Fruit fly (Drosophila melanogaster): ENCODE results near the gene tara.

The tara gene

DNA sequence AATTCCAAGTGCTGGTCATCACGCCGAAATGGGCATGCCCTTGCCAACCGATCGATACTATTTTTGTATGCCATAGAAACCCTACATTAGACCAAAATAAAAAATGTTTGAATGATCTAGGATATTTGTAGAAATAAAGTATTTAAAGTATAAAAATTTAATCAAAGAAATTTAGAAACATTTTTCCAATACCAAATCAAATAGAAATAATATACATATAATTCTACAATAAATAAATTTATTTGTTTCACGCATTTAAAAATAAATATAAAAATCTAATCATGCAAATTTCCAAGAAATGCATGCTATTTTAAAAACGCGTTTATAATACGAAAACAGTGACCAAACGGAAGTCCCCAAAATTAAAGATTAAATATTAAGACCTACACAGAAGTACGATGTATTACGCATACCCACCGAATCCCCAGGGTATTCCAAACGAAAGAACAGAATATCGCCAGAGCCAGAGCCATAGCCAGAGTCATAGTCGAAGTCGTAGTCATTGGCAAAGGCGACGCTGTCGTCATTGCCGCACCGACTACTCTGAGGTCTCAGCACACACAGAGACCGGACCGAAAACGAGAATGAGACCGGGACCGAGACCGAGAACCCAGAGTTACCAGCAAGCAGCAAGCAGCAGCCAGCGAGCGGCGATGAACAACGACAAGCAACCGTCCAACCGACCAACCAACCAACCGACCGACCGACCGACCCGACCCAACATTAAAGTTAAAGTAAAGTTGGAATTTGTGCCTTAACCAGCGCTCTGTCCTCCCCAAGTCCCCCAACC is 16.3 kb upstream of the tara start (continued):
- no peak for TF ChIP-seq maf-S (GFP tag; optimal IDR thresholded peaks at IDR 0.05)
- no peak for TF ChIP-seq TFAM (GFP tag; optimal IDR thresholded peaks at IDR 0.05)
- peak; percentile 18 for TF ChIP-seq CG4424 (GFP tag; optimal IDR thresholded peaks at IDR 0.05)
- TF ChIP-seq Usf (GFP tag; optimal IDR thresholded peaks at IDR 0.05) = peak; percentile 57
- no peak for TF ChIP-seq ase (GFP tag; IDR thresholded peaks at IDR 0.05)
- TF ChIP-seq Adf1 (GFP tag; IDR thresholded peaks at IDR 0.05) = peak; percentile 61; the same call in 1 of the 2 replicates
- TF ChIP-seq onecut (GFP tag; IDR thresholded peaks at IDR 0.05) = no peak
- TF ChIP-seq CG33213 (GFP tag; optimal IDR thresholded peaks at IDR 0.05) = no peak
- TF ChIP-seq CG13287 (GFP tag; IDR thresholded peaks at IDR 0.05; ENCODE audit: partially characterized antibody) = no peak
- TF ChIP-seq CG14860 (GFP tag; IDR thresholded peaks at IDR 0.05; ENCODE audit: partially characterized antibody) = no peak
- peak; percentile 20 for TF ChIP-seq az2 (GFP tag; optimal IDR thresholded peaks at IDR 0.05)
- no peak for TF ChIP-seq sc (optimal IDR thresholded peaks at IDR 0.05)
- TF ChIP-seq sc (GFP tag; optimal IDR thresholded peaks at IDR 0.05) = peak; percentile 58
- no peak for TF ChIP-seq salm (tag; optimal IDR thresholded peaks at IDR 0.05)
- TF ChIP-seq CG17912 (GFP tag; optimal IDR thresholded peaks at IDR 0.05) = no peak
- TF ChIP-seq Hsf (GFP tag; optimal IDR thresholded peaks at IDR 0.05) = no peak
- no peak for TF ChIP-seq CG4617 (GFP tag; optimal IDR thresholded peaks at IDR 0.05; ENCODE audit: borderline replicate concordance)
- TF ChIP-seq Dip2 (GFP tag; IDR thresholded peaks at IDR 0.05) = no peak
- no peak for TF ChIP-seq sim (GFP tag; IDR thresholded peaks at IDR 0.05)
- TF ChIP-seq bsh (GFP tag; optimal IDR thresholded peaks at IDR 0.05) = peak; percentile 55 to 59
- peak; percentile 73 for TF ChIP-seq Deaf1 (tag; optimal IDR thresholded peaks at IDR 0.05)
- no peak; the same call in 1 of the 2 replicates for TF ChIP-seq Ptx1 (GFP tag; IDR thresholded peaks at IDR 0.05)
- TF ChIP-seq CG10321 (GFP tag; IDR thresholded peaks at IDR 0.05) = no peak
- no peak for TF ChIP-seq NfI (GFP tag; optimal IDR thresholded peaks at IDR 0.05)
- TF ChIP-seq CG14050 (GFP tag; IDR thresholded peaks at IDR 0.05) = no peak; the same call in 2 of the 3 replicates
- TF ChIP-seq unpg (GFP tag; optimal IDR thresholded peaks at IDR 0.05) = peak; percentile 38
- no peak for TF ChIP-seq ssp (GFP tag; IDR thresholded peaks at IDR 0.05)
- no peak for TF ChIP-seq slou (GFP tag; optimal IDR thresholded peaks at IDR 0.05)
- TF ChIP-seq toy (GFP tag; IDR thresholded peaks at IDR 0.05) = no peak
- TF ChIP-seq CG14014 (GFP tag; IDR thresholded peaks at IDR 0.05) = peak; percentile 53; the same call in 1 of the 2 replicates
- TF ChIP-seq pum (GFP tag; optimal IDR thresholded peaks at IDR 0.05) = no peak
- 0 out of 2 replicates have a peak, but pooled peaks have one; percentile 61 for TF ChIP-seq rib (GFP tag; IDR thresholded peaks at IDR 0.05)
- peak; percentile 72 for TF ChIP-seq CG2712 (tag; optimal IDR thresholded peaks at IDR 0.05)
- TF ChIP-seq Nf-YC (tag; optimal IDR thresholded peaks at IDR 0.05) = no peak
- TF ChIP-seq oc (tag; optimal IDR thresholded peaks at IDR 0.05) = no peak
- no peak for TF ChIP-seq danr (GFP tag; IDR thresholded peaks at IDR 0.05)
- TF ChIP-seq grau (tag; optimal IDR thresholded peaks at IDR 0.05) = peak; percentile 58
- TF ChIP-seq NK7.1 (GFP tag; optimal IDR thresholded peaks at IDR 0.05) = no peak
- no peak; the same call in 1 of the 2 replicates for TF ChIP-seq amos (GFP tag; IDR thresholded peaks at IDR 0.05; ENCODE audit: partially characterized antibody)
- TF ChIP-seq CG17612 (GFP tag; IDR thresholded peaks at IDR 0.05) = no peak
- TF ChIP-seq CG2116 (GFP tag; optimal IDR thresholded peaks at IDR 0.05) = no peak
- peak; percentile 77 for TF ChIP-seq CG12769 (tag; optimal IDR thresholded peaks at IDR 0.05)
- TF ChIP-seq dm (GFP tag; optimal IDR thresholded peaks at IDR 0.05) = no peak
- TF ChIP-seq CG4282 (GFP tag; optimal IDR thresholded peaks at IDR 0.05) = no peak
- no peak for TF ChIP-seq disco-r (GFP tag; optimal IDR thresholded peaks at IDR 0.05)
- no peak for TF ChIP-seq CG7271 (tag; optimal IDR thresholded peaks at IDR 0.05)
- no peak for TF ChIP-seq Mrtf (GFP tag; IDR thresholded peaks at IDR 0.05)
- peak; percentile 51 for TF ChIP-seq Xrp1 (GFP tag; IDR thresholded peaks at IDR 0.05)
- TF ChIP-seq nmo (GFP tag; optimal IDR thresholded peaks at IDR 0.05) = peak; percentile 67
- TF ChIP-seq Dad (GFP tag; optimal IDR thresholded peaks at IDR 0.05) = no peak
